Worm (Caenorhabditis elegans) whole organism, early embryonic: Measurements from ENCODE around the gene ani-3.

ENCODE experiments used
- ama-1 ChIP-seq: fragments of 150-350 bp; optimal IDR thresholded peaks from 2 replicates; lab custom pipeline; 2014
- flt-1 ChIP-seq: fragments of 200-800 bp; sonication (Bioruptor generic); IDR thresholded peaks from 2 replicates; pipeline ENCODE4 v1.3.6; 2022; ENCODE audit warnings: missing genetic modification characterization, missing compliant biosample characterization

DNA sequence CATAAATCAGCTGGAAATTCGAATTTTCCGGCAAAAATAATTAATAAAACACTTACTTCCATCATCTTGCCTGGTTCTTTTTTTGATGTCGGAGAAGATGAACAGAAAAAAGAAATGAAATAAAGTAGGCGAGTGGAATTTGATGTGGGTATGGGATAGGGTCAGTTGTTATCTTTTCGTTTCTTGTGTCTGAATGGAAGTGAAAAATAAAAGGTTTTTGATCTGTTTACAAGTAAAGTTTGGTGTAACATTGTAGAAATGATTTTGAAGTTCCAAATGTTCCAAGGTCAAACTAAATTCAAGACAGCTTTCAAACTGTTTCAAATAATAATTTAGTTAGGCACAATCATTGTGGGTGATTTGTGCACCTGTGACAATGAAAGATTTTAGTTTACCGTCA, 39.9 kb downstream of the ani-3 start, which contains the start of gene W04E12.7:
- TF ChIP-seq flt-1 (GFP tag; lab: Robert Waterston, UW) (no peak), ama-1 (no peak)
